Fruit fly (Drosophila melanogaster) whole organism, embryonic: ENCODE data around the gene CG42571.

Experiments used
- Abd-B ChIP-seq: fragments of 200-800 bp; sonication (Bioruptor generic); optimal IDR thresholded peaks from 2 replicates; lab custom pipeline; 2018; ENCODE audit warnings: missing biosample characterization, mild to moderate bottlenecking, missing genetic modification characterization, moderate library complexity
- Adf1 ChIP-seq: fragments of 200-800 bp; sonication (Bioruptor generic); IDR thresholded peaks from 2 replicates; pipeline ENCODE4 v1.3.6; 2022; ENCODE audit warnings: missing biosample characterization, missing genetic modification characterization
- Asciz ChIP-seq: fragments of 200-800 bp; sonication (Bioruptor generic); optimal IDR thresholded peaks from 2 replicates; lab custom pipeline; 2017; ENCODE audit warnings: missing biosample characterization, mild to moderate bottlenecking, missing genetic modification characterization, missing genetic modification reagents
- Blimp-1 ChIP-seq: fragments of 200-800 bp; sonication (Bioruptor generic); optimal IDR thresholded peaks from 3 replicates; lab custom pipeline; 2018; ENCODE audit warnings: missing biosample characterization, missing genetic modification characterization, mild to moderate bottlenecking, moderate library complexity, missing genetic modification reagents
- CG10209 ChIP-seq: fragments of 200-800 bp; sonication (Bioruptor generic); optimal IDR thresholded peaks from 3 replicates; lab custom pipeline; 2017; ENCODE audit warnings: missing biosample characterization, mild to moderate bottlenecking, missing genetic modification characterization, missing genetic modification reagents
- CG10654 ChIP-seq: fragments of 200-800 bp; sonication (Bioruptor generic); optimal IDR thresholded peaks from 2 replicates; lab custom pipeline; 2016; ENCODE audit warnings: missing biosample characterization, missing genetic modification characterization
- CG12155 ChIP-seq: fragments of 200-800 bp; sonication (Bioruptor generic); optimal IDR thresholded peaks from 3 replicates; lab custom pipeline; 2016; ENCODE audit warnings: missing biosample characterization, missing genetic modification characterization
- CG12236 ChIP-seq: fragments of 200-800 bp; sonication (Bioruptor generic); optimal IDR thresholded peaks from 2 replicates; lab custom pipeline; 2016; ENCODE audit warnings: missing biosample characterization, missing genetic modification characterization
- CG13296 ChIP-seq: fragments of 200-800 bp; sonication (Bioruptor generic); optimal IDR thresholded peaks from 3 replicates; lab custom pipeline; 2018; ENCODE audit warnings: missing biosample characterization, mild to moderate bottlenecking, missing genetic modification characterization
- CG14014 ChIP-seq: fragments of 200-800 bp; sonication (Bioruptor generic); IDR thresholded peaks from 2 replicates; pipeline ENCODE4 v1.3.6; 2022; ENCODE audit warnings: missing biosample characterization, missing genetic modification characterization
- CG17385 ChIP-seq: fragments of 200-800 bp; sonication (Bioruptor generic); optimal IDR thresholded peaks from 3 replicates; lab custom pipeline; 2018; ENCODE audit warnings: missing biosample characterization, mild to moderate bottlenecking, missing genetic modification characterization
- CG30431 ChIP-seq: fragments of 200-800 bp; sonication (Bioruptor generic); optimal IDR thresholded peaks from 2 replicates; lab custom pipeline; 2017; ENCODE audit warnings: missing biosample characterization, missing genetic modification characterization
- CG31388 ChIP-seq: fragments of 200-800 bp; sonication (Bioruptor generic); optimal IDR thresholded peaks from 2 replicates; lab custom pipeline; 2016; ENCODE audit warnings: missing biosample characterization, missing genetic modification characterization
- CG3163 ChIP-seq: fragments of 200-800 bp; sonication (Bioruptor generic); optimal IDR thresholded peaks from 3 replicates; lab custom pipeline; 2016; ENCODE audit warnings: missing biosample characterization, missing genetic modification characterization
- CG3838 ChIP-seq: fragments of 200-800 bp; sonication (Bioruptor generic); optimal IDR thresholded peaks from 3 replicates; lab custom pipeline; 2016; ENCODE audit warnings: missing biosample characterization, missing genetic modification characterization
- CG4707 ChIP-seq: fragments of 200-800 bp; sonication (Bioruptor generic); optimal IDR thresholded peaks from 2 replicates; lab custom pipeline; 2018; ENCODE audit warnings: missing biosample characterization, mild to moderate bottlenecking, missing genetic modification characterization, moderate library complexity
- CG6654 ChIP-seq: fragments of 200-800 bp; sonication (Bioruptor generic); optimal IDR thresholded peaks from 2 replicates; lab custom pipeline; 2017; ENCODE audit warnings: missing biosample characterization, mild to moderate bottlenecking, missing genetic modification characterization
- CG6791 ChIP-seq: fragments of 200-800 bp; sonication (Bioruptor generic); IDR thresholded peaks from 3 replicates; pipeline ENCODE4 v1.3.6; 2022; ENCODE audit warnings: missing biosample characterization, missing genetic modification characterization; ENCODE audit not compliant: partially characterized antibody
- CG6854 ChIP-seq: fragments of 200-800 bp; sonication (Bioruptor generic); optimal IDR thresholded peaks from 3 replicates; lab custom pipeline; 2017; ENCODE audit warnings: missing biosample characterization, mild to moderate bottlenecking, missing genetic modification characterization
- CG7372 ChIP-seq: fragments of 200-800 bp; sonication (Bioruptor generic); IDR thresholded peaks from 2 replicates; pipeline ENCODE4 v1.3.6; 2022; ENCODE audit warnings: missing biosample characterization, missing genetic modification characterization
- CG8924 ChIP-seq: fragments of 200-800 bp; optimal IDR thresholded peaks from 3 replicates; lab custom pipeline; 2019; ENCODE audit warnings: missing biosample characterization, mild to moderate bottlenecking, missing genetic modification characterization, moderate library complexity
- CG9932 ChIP-seq: fragments of 200-800 bp; sonication (Bioruptor generic); IDR thresholded peaks from 2 replicates; pipeline ENCODE4 v1.3.6; 2022; ENCODE audit warnings: missing biosample characterization, missing genetic modification characterization
- CHES-1-like ChIP-seq: fragments of 200-800 bp; sonication (Bioruptor generic); optimal IDR thresholded peaks from 2 replicates; lab custom pipeline; 2016; ENCODE audit warnings: missing biosample characterization, missing genetic modification characterization
- Dek ChIP-seq: fragments of 200-800 bp; sonication (Bioruptor generic); optimal IDR thresholded peaks from 3 replicates; lab custom pipeline; 2019; ENCODE audit warnings: missing biosample characterization, mild to moderate bottlenecking, missing genetic modification characterization, moderate library complexity
- Dp ChIP-seq: fragments of 200-800 bp; sonication (Bioruptor generic); optimal IDR thresholded peaks from 2 replicates; lab custom pipeline; 2018; ENCODE audit warnings: missing biosample characterization, mild to moderate bottlenecking, missing genetic modification characterization, moderate library complexity
- ERR ChIP-seq: fragments of 200-800 bp; sonication (Bioruptor generic); optimal IDR thresholded peaks from 2 replicates; lab custom pipeline; 2016; ENCODE audit warnings: missing biosample characterization, missing genetic modification characterization
- Gsc ChIP-seq: fragments of 200-800 bp; sonication (Bioruptor generic); IDR thresholded peaks from 2 replicates; pipeline ENCODE4 v1.3.6; 2022; ENCODE audit warnings: missing biosample characterization, missing genetic modification characterization
- NC2α ChIP-seq: fragments of 200-800 bp; sonication (Bioruptor generic); optimal IDR thresholded peaks from 2 replicates; lab custom pipeline; 2016; ENCODE audit warnings: missing biosample characterization, missing genetic modification characterization
- Nf-YB ChIP-seq: fragments of 200-800 bp; sonication (Bioruptor generic); optimal IDR thresholded peaks from 3 replicates; lab custom pipeline; 2019; ENCODE audit warnings: missing biosample characterization, mild to moderate bottlenecking, missing genetic modification characterization, moderate library complexity
- Sox100B ChIP-seq: fragments of 200-800 bp; sonication (Bioruptor generic); optimal IDR thresholded peaks from 3 replicates; lab custom pipeline; 2018; ENCODE audit warnings: missing biosample characterization, mild to moderate bottlenecking, missing genetic modification characterization
- Spps ChIP-seq: fragments of 200-800 bp; sonication (Bioruptor generic); optimal IDR thresholded peaks from 2 replicates; lab custom pipeline; 2018; ENCODE audit warnings: missing biosample characterization, mild to moderate bottlenecking, missing genetic modification characterization
- Sry-β ChIP-seq: fragments of 200-800 bp; sonication (Bioruptor generic); optimal IDR thresholded peaks from 2 replicates; lab custom pipeline; 2018; ENCODE audit warnings: missing biosample characterization, mild to moderate bottlenecking, missing genetic modification characterization, moderate library complexity
- Stat92E ChIP-seq, 3 experiments: fragments of >200 bp in 2 of 3; fragments of 200-800 bp in 1 of 3; sonication (Bioruptor generic) in 1 of 3; optimal IDR thresholded peaks; 2 replicates each; lab custom pipeline; 2017 to 2019; ENCODE audit warnings: missing biosample characterization in 3 of 3, missing genetic modification characterization in 3 of 3, mild to moderate bottlenecking in 1 of 3, moderate library complexity in 1 of 3
- crc ChIP-seq: fragments of 200-800 bp; sonication (Bioruptor generic); optimal IDR thresholded peaks from 2 replicates; lab custom pipeline; 2016; ENCODE audit warnings: missing biosample characterization, missing genetic modification characterization
- crp ChIP-seq, 2 experiments: fragments of 200-800 bp; sonication (Bioruptor generic); optimal IDR thresholded peaks; 2 replicates in 1 of 2; 3 replicates in 1 of 2; lab custom pipeline; 2017; ENCODE audit warnings: missing biosample characterization in 2 of 2, missing genetic modification characterization in 2 of 2, mild to moderate bottlenecking in 1 of 2, moderate library complexity in 1 of 2
- dan ChIP-seq: fragments of 200-800 bp; sonication (Bioruptor generic); IDR thresholded peaks from 2 replicates; pipeline ENCODE4 v1.3.6; 2022; ENCODE audit warnings: missing biosample characterization, missing genetic modification characterization
- emc ChIP-seq: fragments of 200-800 bp; sonication (Bioruptor generic); optimal IDR thresholded peaks from 2 replicates; lab custom pipeline; 2016; ENCODE audit warnings: missing biosample characterization, missing genetic modification characterization
- fu2 ChIP-seq: fragments of 200-800 bp; sonication (Bioruptor generic); optimal IDR thresholded peaks from 2 replicates; lab custom pipeline; 2016; ENCODE audit warnings: missing biosample characterization, missing genetic modification characterization
- gfzf ChIP-seq: fragments of 200-800 bp; sonication (Bioruptor generic); optimal IDR thresholded peaks from 2 replicates; lab custom pipeline; 2016; ENCODE audit warnings: missing biosample characterization, mild to moderate bottlenecking, missing genetic modification characterization, moderate library complexity
- grau ChIP-seq: fragments of 200-800 bp; optimal IDR thresholded peaks from 3 replicates; lab custom pipeline; 2019; ENCODE audit warnings: missing biosample characterization, mild to moderate bottlenecking, missing genetic modification characterization, moderate library complexity
- gsb ChIP-seq: fragments of 200-800 bp; sonication (Bioruptor generic); IDR thresholded peaks from 2 replicates; pipeline ENCODE4 v1.3.6; 2022; ENCODE audit warnings: missing biosample characterization, missing genetic modification characterization
- odd ChIP-seq: fragments of 200-800 bp; sonication (Bioruptor generic); optimal IDR thresholded peaks from 2 replicates; lab custom pipeline; 2017; ENCODE audit warnings: missing biosample characterization, mild to moderate bottlenecking, missing genetic modification characterization
- pnt ChIP-seq: fragments of 200-800 bp; sonication (Bioruptor generic); optimal IDR thresholded peaks from 3 replicates; lab custom pipeline; 2016; ENCODE audit warnings: missing biosample characterization, missing genetic modification characterization
- pros ChIP-seq: fragments of 200-800 bp; sonication (Bioruptor generic); optimal IDR thresholded peaks from 3 replicates; lab custom pipeline; 2019; ENCODE audit warnings: missing biosample characterization, mild to moderate bottlenecking, missing genetic modification characterization, moderate library complexity
- pum ChIP-seq: fragments of 200-800 bp; sonication (Bioruptor generic); optimal IDR thresholded peaks from 2 replicates; lab custom pipeline; 2016; ENCODE audit warnings: missing biosample characterization, missing genetic modification characterization
- pzg ChIP-seq: fragments of 200-800 bp; sonication (Bioruptor generic); optimal IDR thresholded peaks from 3 replicates; lab custom pipeline; 2018; ENCODE audit warnings: missing biosample characterization, mild to moderate bottlenecking, missing genetic modification characterization, moderate library complexity
- salm ChIP-seq: fragments of 200-800 bp; sonication (Bioruptor generic); optimal IDR thresholded peaks from 2 replicates; lab custom pipeline; 2018; ENCODE audit warnings: missing biosample characterization, mild to moderate bottlenecking, missing genetic modification characterization
- scrt ChIP-seq: fragments of 200-800 bp; sonication (Bioruptor generic); optimal IDR thresholded peaks from 2 replicates; lab custom pipeline; 2018; ENCODE audit warnings: missing biosample characterization, mild to moderate bottlenecking, missing genetic modification characterization, moderate library complexity
- sqz ChIP-seq: fragments of 200-800 bp; sonication (Bioruptor generic); optimal IDR thresholded peaks from 3 replicates; lab custom pipeline; 2018; ENCODE audit warnings: missing biosample characterization, mild to moderate bottlenecking, missing genetic modification characterization
- tin ChIP-seq: fragments of 200-800 bp; sonication (Bioruptor generic); optimal IDR thresholded peaks from 3 replicates; lab custom pipeline; 2016; ENCODE audit warnings: missing biosample characterization, missing genetic modification characterization

Gene CG42571

DNA sequence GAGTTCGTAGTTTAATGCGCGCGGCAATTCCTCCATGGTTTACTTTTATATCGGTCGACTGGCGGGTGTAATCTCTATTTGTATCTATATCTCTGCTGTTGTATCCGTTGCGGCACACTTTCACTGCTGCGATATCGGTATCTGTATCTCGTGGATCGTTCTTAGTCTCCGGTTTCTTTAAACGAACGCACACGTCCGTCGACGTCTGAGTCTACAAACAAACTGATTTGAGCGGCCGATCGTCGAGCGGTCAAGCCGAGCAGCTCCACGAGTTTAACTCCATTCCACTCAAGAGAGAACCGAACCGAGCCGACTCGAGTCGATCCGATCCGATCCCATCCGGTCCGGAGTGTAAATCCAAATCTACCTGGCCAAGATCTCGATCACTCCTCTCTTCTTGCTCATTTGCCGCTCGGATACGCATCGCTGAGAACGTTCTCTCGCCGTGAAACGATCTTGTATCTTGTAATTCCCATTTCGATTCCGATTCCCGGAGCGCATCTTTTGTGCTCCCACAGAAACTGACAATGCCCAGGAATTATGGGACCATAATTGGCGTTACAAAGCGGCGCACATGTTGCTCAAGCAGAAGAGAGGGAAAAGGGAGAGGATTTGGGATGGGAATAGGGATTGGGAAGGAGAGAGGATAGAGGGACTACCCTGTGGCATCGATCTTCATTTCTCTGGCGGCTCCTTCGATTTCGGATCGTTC, 16.5 kb upstream of the CG42571 start, which contains the start of gene comm2 (continued):
- no peak for TF ChIP-seq Nf-YB
- TF ChIP-seq salm (tag; lab: Kevin White, UChicago): no peak
- TF ChIP-seq Asciz (GFP tag; lab: Kevin White, UChicago): no peak
- TF ChIP-seq Sry-β (GFP tag; lab: Kevin White, UChicago): no peak
- no peak for TF ChIP-seq odd (GFP tag; lab: Kevin White, UChicago)
- TF ChIP-seq CG9932 (GFP tag; lab: Robert Waterston, UW): 0 out of 2 replicates have a peak, but pooled peaks have one; percentile 5
- peak; percentile 84 for TF ChIP-seq Blimp-1 (GFP tag; lab: Kevin White, UChicago)
- no peak for TF ChIP-seq CG10209 (GFP tag; lab: Kevin White, UChicago)
- no peak for TF ChIP-seq Gsc (GFP tag; lab: Robert Waterston, UW)
- TF ChIP-seq CG6854 (GFP tag; lab: Kevin White, UChicago): no peak
- TF ChIP-seq CG6791 (GFP tag; lab: Robert Waterston, UW): peak; percentile 60; the same call in 2 of the 3 replicates
- TF ChIP-seq Dek (tag; lab: Kevin White, UChicago): no peak
- no peak for TF ChIP-seq crp (GFP tag; optimal IDR thresholded peaks at IDR 0.05; lab: Kevin White, UChicago)
- TF ChIP-seq Sox100B (GFP tag; lab: Kevin White, UChicago): no peak
- no peak for TF ChIP-seq CG10654 (GFP tag; lab: Kevin White, UChicago)
- no peak for TF ChIP-seq grau (tag; lab: Kevin White, UChicago)
- TF ChIP-seq ERR (GFP tag; lab: Kevin White, UChicago): no peak
- no peak for TF ChIP-seq CG30431
- TF ChIP-seq gsb (GFP tag; lab: Robert Waterston, UW): no peak
- no peak for TF ChIP-seq CG13296
- no peak for TF ChIP-seq NC2α (GFP tag; lab: Kevin White, UChicago)
- peak; percentile 2 for TF ChIP-seq CG8924
- no peak for TF ChIP-seq CG14014 (GFP tag; lab: Robert Waterston, UW)
- TF ChIP-seq crc (GFP tag; lab: Kevin White, UChicago): no peak
- TF ChIP-seq tin (GFP tag; lab: Kevin White, UChicago): no peak
- TF ChIP-seq sqz: no peak
- peak; percentile 98 for TF ChIP-seq pros (GFP tag; lab: Kevin White, UChicago)
- no peak for TF ChIP-seq fu2
- no peak for TF ChIP-seq Abd-B (GFP tag; lab: Kevin White, UChicago)
- TF ChIP-seq CG3163: no peak
- TF ChIP-seq CG31388 (GFP tag; lab: Kevin White, UChicago): no peak
- peak; percentile 1 for TF ChIP-seq CG17385 (GFP tag; lab: Kevin White, UChicago)
- TF ChIP-seq pnt (GFP tag; lab: Kevin White, UChicago): no peak
- no peak for TF ChIP-seq CG12155
- TF ChIP-seq dan (GFP tag; lab: Robert Waterston, UW): no peak
- TF ChIP-seq CG3838 (GFP tag; lab: Kevin White, UChicago): no peak
- no peak for TF ChIP-seq emc (GFP tag; lab: Kevin White, UChicago)
- TF ChIP-seq CG7372 (GFP tag; lab: Robert Waterston, UW): no peak
- TF ChIP-seq CG6654 (GFP tag; lab: Kevin White, UChicago): no peak
- no peak for TF ChIP-seq pum (GFP tag; lab: Kevin White, UChicago)
- TF ChIP-seq pzg (GFP tag; lab: Kevin White, UChicago): no peak
- TF ChIP-seq CG4707 (GFP tag; lab: Kevin White, UChicago): peak; percentile 1
- no peak for TF ChIP-seq Adf1 (GFP tag; lab: Robert Waterston, UW)
- TF ChIP-seq Spps: no peak
- TF ChIP-seq CHES-1-like: no peak
- TF ChIP-seq gfzf (GFP tag; lab: Kevin White, UChicago): no peak
- no peak for TF ChIP-seq CG12236 (GFP tag; lab: Kevin White, UChicago)
- TF ChIP-seq Stat92E (GFP tag; optimal IDR thresholded peaks at IDR 0.05; lab: Kevin White, UChicago): peak in 1 of 3 experiments; percentile 9
- TF ChIP-seq Dp: no peak
- TF ChIP-seq scrt (GFP tag; lab: Kevin White, UChicago): no peak
